Fruit fly (Drosophila melanogaster): ENCODE data around the gene Ada2b.

Gene Ada2b

dm6 chr3R:8264302-8265080 lies 24.2 kb upstream of the Ada2b start, which contains the start of the genes RPA1 and Mcm2 (continued):
- TF ChIP-seq trem (tag; optimal IDR thresholded peaks at IDR 0.05) (peak; percentile 49), cas (GFP tag; IDR thresholded peaks at IDR 0.05) (peak; percentile 63; the same call in 1 of the 2 replicates), phol (tag; optimal IDR thresholded peaks at IDR 0.05) (peak; percentile 80), Camta (GFP tag; optimal IDR thresholded peaks at IDR 0.05) (no peak), CG34376 (GFP tag; optimal IDR thresholded peaks at IDR 0.05) (no peak), CG31441 (GFP tag; IDR thresholded peaks at IDR 0.05) (peak; percentile 88), ab (GFP tag; optimal IDR thresholded peaks at IDR 0.05) (no peak), CG8924 (tag; optimal IDR thresholded peaks at IDR 0.05) (peak; percentile 81), CG33213 (GFP tag; optimal IDR thresholded peaks at IDR 0.05) (no peak), CG9215 (GFP tag; IDR thresholded peaks at IDR 0.05) (peak; percentile 83), crol (GFP tag; IDR thresholded peaks at IDR 0.05) (no peak), CG6765 (GFP tag; optimal IDR thresholded peaks at IDR 0.05) (peak; percentile 56), CG7372 (GFP tag; IDR thresholded peaks at IDR 0.05) (peak; percentile 72; the same call in 1 of the 2 replicates), Doc2 (GFP tag; IDR thresholded peaks at IDR 0.05) (peak; percentile 34; the same call in 1 of the 2 replicates), slbo (GFP tag; IDR thresholded peaks at IDR 0.05) (peak; percentile 95), ssp (GFP tag; IDR thresholded peaks at IDR 0.05) (peak; percentile 71), slp2 (GFP tag; optimal IDR thresholded peaks at IDR 0.05) (no peak), Mes4 (GFP tag; optimal IDR thresholded peaks at IDR 0.05) (no peak), crp (GFP tag; optimal IDR thresholded peaks at IDR 0.05) (peak in 1 of 2 experiments; percentile 42), Lpt (GFP tag; optimal IDR thresholded peaks at IDR 0.05) (no peak), CG17912 (GFP tag; optimal IDR thresholded peaks at IDR 0.05) (no peak), tin (GFP tag; optimal IDR thresholded peaks at IDR 0.05) (peak; percentile 81), D19A (tag; optimal IDR thresholded peaks at IDR 0.05) (peak; percentile 61), Vsx1 (GFP tag; optimal IDR thresholded peaks at IDR 0.05) (no peak), CG1832 (GFP tag; optimal IDR thresholded peaks at IDR 0.05) (no peak), dysf (GFP tag; IDR thresholded peaks at IDR 0.05) (peak; percentile 85), Bteb2 (GFP tag; optimal IDR thresholded peaks at IDR 0.05) (no peak), jigr1 (GFP tag; IDR thresholded peaks at IDR 0.05) (0 out of 3 replicates have a peak, but pooled peaks have one; percentile 51), bcd (GFP tag; optimal IDR thresholded peaks at IDR 0.05) (peak; percentile 83), CG2199 (GFP tag; IDR thresholded peaks at IDR 0.05) (0 out of 3 replicates have a peak, but pooled peaks have one; percentile 32), gfzf (GFP tag; optimal IDR thresholded peaks at IDR 0.05) (no peak), GATAe (GFP tag; conservative IDR thresholded peaks at IDR 0.05) (peak; percentile 33), CG17359 (tag; optimal IDR thresholded peaks at IDR 0.05) (peak; percentile 63), sima (GFP tag; optimal IDR thresholded peaks at IDR 0.05) (no peak), Med (GFP tag) (peak; percentile 88), CG10462 (GFP tag; optimal IDR thresholded peaks at IDR 0.05) (peak; percentile 61), Bdp1 (GFP tag; optimal IDR thresholded peaks at IDR 0.05) (no peak), Hmr (GFP tag; optimal IDR thresholded peaks at IDR 0.05) (peak; percentile 80), tup (GFP tag; optimal IDR thresholded peaks at IDR 0.05) (peak; percentile 33), CG7963 (GFP tag; IDR thresholded peaks at IDR 0.05; ENCODE audit: partially characterized antibody) (no peak), CG6254 (GFP tag; optimal IDR thresholded peaks at IDR 0.05) (no peak), CG10543 (GFP tag; optimal IDR thresholded peaks at IDR 0.05) (peak; percentile 89), fd102C (GFP tag; optimal IDR thresholded peaks at IDR 0.05) (no peak), CTCF (GFP tag; optimal IDR thresholded peaks at IDR 0.05) (peak; percentile 7), Doc3 (GFP tag; IDR thresholded peaks at IDR 0.05; ENCODE audit: partially characterized antibody) (no peak), gro (GFP tag; optimal IDR thresholded peaks at IDR 0.05) (no peak), CG6683 (GFP tag; optimal IDR thresholded peaks at IDR 0.05) (peak; percentile 37), stwl (tag; optimal IDR thresholded peaks at IDR 0.05) (peak; percentile 42), Hr39 (optimal IDR thresholded peaks at IDR 0.05) (no peak), Ravus (GFP tag; IDR thresholded peaks at IDR 0.05) (no peak)

All from whole organism, embryonic.